Fruit fly (Drosophila melanogaster) whole organism, embryonic: Measurements from ENCODE around the gene TkR86C.

Source experiments
- Asciz ChIP-seq: fragments of 200-800 bp; sonication (Bioruptor generic); optimal IDR thresholded peaks from 2 replicates; lab custom pipeline; 2017; ENCODE audit warnings: missing biosample characterization, mild to moderate bottlenecking, missing genetic modification characterization, missing genetic modification reagents
- Atf6 ChIP-seq: fragments of 200-800 bp; sonication (Bioruptor generic); IDR thresholded peaks from 2 replicates; pipeline ENCODE4 v1.3.6; 2022; ENCODE audit warnings: missing biosample characterization, missing genetic modification characterization
- CG12942 ChIP-seq: fragments of 200-800 bp; sonication (Bioruptor generic); optimal IDR thresholded peaks from 3 replicates; lab custom pipeline; 2016; ENCODE audit warnings: missing biosample characterization, missing genetic modification characterization
- CG13424 ChIP-seq: fragments of 200-800 bp; sonication (Bioruptor generic); optimal IDR thresholded peaks from 2 replicates; lab custom pipeline; 2019; ENCODE audit warnings: missing biosample characterization, mild to moderate bottlenecking, missing genetic modification characterization, moderate library complexity
- CG13894 ChIP-seq: fragments of 200-800 bp; sonication (Bioruptor generic); optimal IDR thresholded peaks from 3 replicates; lab custom pipeline; 2018; ENCODE audit warnings: missing biosample characterization, mild to moderate bottlenecking, missing genetic modification characterization, moderate library complexity
- CG14860 ChIP-seq: fragments of 200-800 bp; sonication (Bioruptor generic); IDR thresholded peaks from 3 replicates; pipeline ENCODE4 v1.3.6; 2022; ENCODE audit warnings: missing biosample characterization, missing genetic modification characterization; ENCODE audit not compliant: partially characterized antibody
- CG14965 ChIP-seq: fragments of 200-800 bp; sonication (Bioruptor generic); optimal IDR thresholded peaks from 2 replicates; lab custom pipeline; 2016; ENCODE audit warnings: missing biosample characterization, missing genetic modification characterization, borderline replicate concordance
- CG15479 ChIP-seq: fragments of 200-800 bp; sonication (Bioruptor generic); optimal IDR thresholded peaks from 3 replicates; lab custom pipeline; 2019; ENCODE audit warnings: missing biosample characterization, mild to moderate bottlenecking, missing genetic modification characterization, moderate library complexity
- CG1647 ChIP-seq: fragments of 200-800 bp; sonication (Bioruptor generic); optimal IDR thresholded peaks from 3 replicates; lab custom pipeline; 2016; ENCODE audit warnings: missing biosample characterization, missing genetic modification characterization
- CG18599 ChIP-seq: fragments of 200-800 bp; sonication (Bioruptor generic); optimal IDR thresholded peaks from 3 replicates; lab custom pipeline; 2017; ENCODE audit warnings: missing biosample characterization, missing genetic modification characterization, mild to moderate bottlenecking, moderate library complexity, missing genetic modification reagents
- CG3065 ChIP-seq: fragments of 200-800 bp; sonication (Bioruptor generic); optimal IDR thresholded peaks from 2 replicates; lab custom pipeline; 2016; ENCODE audit warnings: missing biosample characterization, missing genetic modification characterization
- CG32532 ChIP-seq: fragments of 200-800 bp; sonication (Bioruptor generic); IDR thresholded peaks from 2 replicates; pipeline ENCODE4 v1.3.6; 2022; ENCODE audit warnings: missing biosample characterization, missing genetic modification characterization
- CG32767 ChIP-seq: fragments of 200-800 bp; sonication (Bioruptor generic); IDR thresholded peaks from 2 replicates; pipeline ENCODE4 v1.3.6; 2022; ENCODE audit warnings: missing biosample characterization, missing genetic modification characterization
- CG4424 ChIP-seq: fragments of 200-800 bp; sonication (Bioruptor generic); optimal IDR thresholded peaks from 3 replicates; lab custom pipeline; 2016; ENCODE audit warnings: missing biosample characterization, missing genetic modification characterization
- CG4730 ChIP-seq: fragments of 200-800 bp; sonication (Bioruptor generic); IDR thresholded peaks from 2 replicates; pipeline ENCODE4 v1.3.6; 2022; ENCODE audit warnings: missing biosample characterization, missing genetic modification characterization
- CG5953 ChIP-seq: fragments of 200-800 bp; sonication (Bioruptor generic); IDR thresholded peaks from 2 replicates; pipeline ENCODE4 v1.3.6; 2022; ENCODE audit warnings: missing biosample characterization, missing genetic modification characterization
- CG8359 ChIP-seq: fragments of 200-800 bp; sonication (Bioruptor generic); optimal IDR thresholded peaks from 2 replicates; lab custom pipeline; 2017; ENCODE audit warnings: missing biosample characterization, mild to moderate bottlenecking, missing genetic modification characterization, borderline replicate concordance
- Camta ChIP-seq: fragments of 200-800 bp; sonication (Bioruptor generic); optimal IDR thresholded peaks from 2 replicates; lab custom pipeline; 2016; ENCODE audit warnings: missing biosample characterization, missing genetic modification characterization
- D19B ChIP-seq: fragments of 200-800 bp; sonication (Bioruptor generic); optimal IDR thresholded peaks from 2 replicates; lab custom pipeline; 2017; ENCODE audit warnings: missing biosample characterization, mild to moderate bottlenecking, missing genetic modification characterization
- Dfd ChIP-seq, 2 experiments: fragments of >200 bp; optimal IDR thresholded peaks; 2 replicates each; lab custom pipeline; 2017; ENCODE audit warnings: missing biosample characterization in 2 of 2, missing genetic modification characterization in 2 of 2
- Doc3 ChIP-seq: fragments of 200-800 bp; sonication (Bioruptor generic); IDR thresholded peaks from 3 replicates; pipeline ENCODE4 v1.3.6; 2022; ENCODE audit warnings: missing biosample characterization, missing genetic modification characterization; ENCODE audit not compliant: partially characterized antibody
- E2f2 ChIP-seq: fragments of 200-800 bp; sonication (Bioruptor generic); IDR thresholded peaks from 2 replicates; pipeline ENCODE4 v1.3.6; 2022; ENCODE audit warnings: missing biosample characterization, missing genetic modification characterization
- Ets65A ChIP-seq: fragments of 200-800 bp; sonication (Bioruptor generic); peaks from one replicate; lab custom pipeline; 2016; ENCODE audit warnings: missing biosample characterization, missing genetic modification characterization
- Hmr ChIP-seq: fragments of 200-800 bp; sonication (Bioruptor generic); optimal IDR thresholded peaks from 3 replicates; lab custom pipeline; 2017; ENCODE audit warnings: mild to moderate bottlenecking, missing biosample characterization, missing genetic modification reagents, missing genetic modification characterization
- Nf-YB ChIP-seq: fragments of 200-800 bp; sonication (Bioruptor generic); optimal IDR thresholded peaks from 3 replicates; lab custom pipeline; 2019; ENCODE audit warnings: missing biosample characterization, mild to moderate bottlenecking, missing genetic modification characterization, moderate library complexity
- Rx ChIP-seq: fragments of 200-800 bp; sonication (Bioruptor generic); IDR thresholded peaks from 2 replicates; pipeline ENCODE4 v1.3.6; 2022; ENCODE audit warnings: missing biosample characterization, missing genetic modification characterization
- ab ChIP-seq: fragments of 200-800 bp; sonication (Bioruptor generic); optimal IDR thresholded peaks from 2 replicates; lab custom pipeline; 2016; ENCODE audit warnings: missing biosample characterization, missing genetic modification characterization
- ato ChIP-seq: fragments of 200-800 bp; sonication (Bioruptor generic); IDR thresholded peaks from 2 replicates; pipeline ENCODE4 v1.3.6; 2022; ENCODE audit warnings: missing biosample characterization, missing genetic modification characterization; ENCODE audit not compliant: partially characterized antibody
- bbx ChIP-seq: fragments of 200-800 bp; sonication (Bioruptor generic); IDR thresholded peaks from 2 replicates; pipeline ENCODE4 v1.3.6; 2022; ENCODE audit warnings: missing biosample characterization, missing genetic modification characterization; ENCODE audit not compliant: partially characterized antibody
- bcd ChIP-seq: fragments of 200-800 bp; sonication (Bioruptor generic); optimal IDR thresholded peaks from 2 replicates; lab custom pipeline; 2017; ENCODE audit warnings: missing biosample characterization, mild to moderate bottlenecking, missing genetic modification characterization
- bsh ChIP-seq, 2 experiments: fragments of 200-800 bp; sonication (Bioruptor generic); optimal IDR thresholded peaks; 2 replicates each; lab custom pipeline; 2017 to 2018; ENCODE audit warnings: mild to moderate bottlenecking in 2 of 2, missing biosample characterization in 2 of 2, missing genetic modification characterization in 2 of 2, moderate library complexity in 1 of 2
- caup ChIP-seq: fragments of 200-800 bp; sonication (Bioruptor generic); optimal IDR thresholded peaks from 3 replicates; lab custom pipeline; 2017; ENCODE audit warnings: missing biosample characterization, mild to moderate bottlenecking, missing genetic modification characterization, moderate library complexity; ENCODE audit not compliant: severe bottlenecking
- corto ChIP-seq: fragments of 200-800 bp; sonication (Bioruptor generic); optimal IDR thresholded peaks from 2 replicates; lab custom pipeline; 2016; ENCODE audit warnings: missing biosample characterization, mild to moderate bottlenecking, missing genetic modification characterization, moderate library complexity
- danr ChIP-seq: fragments of 200-800 bp; sonication (Bioruptor generic); IDR thresholded peaks from 2 replicates; pipeline ENCODE4 v1.3.6; 2022; ENCODE audit warnings: missing biosample characterization, missing genetic modification characterization
- ems ChIP-seq: fragments of 200-800 bp; sonication (Bioruptor generic); optimal IDR thresholded peaks from 3 replicates; lab custom pipeline; 2016; ENCODE audit warnings: missing biosample characterization, missing genetic modification characterization
- h ChIP-seq: fragments of >200 bp; optimal IDR thresholded peaks from 2 replicates; lab custom pipeline; 2017
- hb ChIP-seq: fragments of 200-800 bp; sonication (Bioruptor generic); IDR thresholded peaks from 3 replicates; pipeline ENCODE4 v1.3.6; 2022; ENCODE audit warnings: missing biosample characterization, missing genetic modification characterization; ENCODE audit not compliant: partially characterized antibody
- hbn ChIP-seq: fragments of 200-800 bp; sonication (Bioruptor generic); IDR thresholded peaks from 2 replicates; pipeline ENCODE4 v1.3.6; 2022; ENCODE audit warnings: missing biosample characterization, missing genetic modification characterization; ENCODE audit not compliant: partially characterized antibody
- ind ChIP-seq: fragments of 200-800 bp; sonication (Bioruptor generic); optimal IDR thresholded peaks from 3 replicates; lab custom pipeline; 2016; ENCODE audit warnings: missing biosample characterization, missing genetic modification characterization
- jumu ChIP-seq: fragments of 200-800 bp; sonication (Bioruptor generic); optimal IDR thresholded peaks from 3 replicates; lab custom pipeline; 2016; ENCODE audit warnings: missing biosample characterization, missing genetic modification characterization
- lilli ChIP-seq: fragments of 200-800 bp; sonication (Bioruptor generic); optimal IDR thresholded peaks from 3 replicates; lab custom pipeline; 2016; ENCODE audit warnings: missing biosample characterization, missing genetic modification characterization
- nerfin-1 ChIP-seq: fragments of 200-800 bp; sonication (Bioruptor generic); optimal IDR thresholded peaks from 3 replicates; lab custom pipeline; 2019; ENCODE audit warnings: missing biosample characterization, mild to moderate bottlenecking, missing genetic modification characterization, moderate library complexity
- oc ChIP-seq: fragments of 200-800 bp; sonication (Bioruptor generic); optimal IDR thresholded peaks from 2 replicates; lab custom pipeline; 2018; ENCODE audit warnings: missing biosample characterization, mild to moderate bottlenecking, missing genetic modification characterization, moderate library complexity
- pfk ChIP-seq: fragments of 200-800 bp; sonication (Bioruptor generic); optimal IDR thresholded peaks from 2 replicates; lab custom pipeline; 2018; ENCODE audit warnings: missing biosample characterization, mild to moderate bottlenecking, missing genetic modification characterization, moderate library complexity
- pita ChIP-seq: fragments of 200-800 bp; sonication (Bioruptor generic); optimal IDR thresholded peaks from 2 replicates; lab custom pipeline; 2017; ENCODE audit warnings: missing biosample characterization, mild to moderate bottlenecking, missing genetic modification characterization
- pzg ChIP-seq: fragments of 200-800 bp; sonication (Bioruptor generic); optimal IDR thresholded peaks from 3 replicates; lab custom pipeline; 2018; ENCODE audit warnings: missing biosample characterization, mild to moderate bottlenecking, missing genetic modification characterization, moderate library complexity
- sob ChIP-seq: fragments of 200-800 bp; sonication (Bioruptor generic); IDR thresholded peaks from 2 replicates; pipeline ENCODE4 v1.3.6; 2022; ENCODE audit warnings: missing biosample characterization, missing genetic modification characterization

TkR86C gene

dm6 chr3R:10760966-10761855 is 10.2 kb upstream of the TkR86C start, which contains the start of the genes MED7 and Cap-H2 (continued):
- TF ChIP-seq CG32767 (0 out of 2 replicates have a peak, but pooled peaks have one; percentile 37), Atf6 (GFP tag; lab: Robert Waterston, UW) (peak; percentile 82), bbx (peak; percentile 92), oc (tag; lab: Kevin White, UChicago) (no peak), h (no peak), nerfin-1 (tag; lab: Kevin White, UChicago) (peak; percentile 75), Hmr (GFP tag; lab: Kevin White, UChicago) (no peak), ato (GFP tag; lab: Robert Waterston, UW) (peak; percentile 83), danr (GFP tag; lab: Robert Waterston, UW) (0 out of 2 replicates have a peak, but pooled peaks have one; percentile 41), caup (GFP tag; lab: Kevin White, UChicago) (peak; percentile 58), Ets65A (GFP tag; lab: Kevin White, UChicago) (peak; percentile 96), lilli (GFP tag; lab: Kevin White, UChicago) (peak; percentile 93), sob (GFP tag; lab: Robert Waterston, UW) (peak; percentile 93), Nf-YB (GFP tag; lab: Kevin White, UChicago) (peak; percentile 55), bsh (GFP tag; optimal IDR thresholded peaks at IDR 0.05; lab: Kevin White, UChicago) (peak in 1 of 2 experiments; percentile 76), pita (GFP tag; lab: Kevin White, UChicago) (no peak), CG3065 (GFP tag; lab: Kevin White, UChicago) (peak; percentile 48), Rx (GFP tag; lab: Robert Waterston, UW) (peak; percentile 64), Dfd (GFP tag; optimal IDR thresholded peaks at IDR 0.05; lab: Kevin White, UChicago) (no peak), Asciz (GFP tag; lab: Kevin White, UChicago) (peak; percentile 36), ab (GFP tag; lab: Kevin White, UChicago) (peak; percentile 42), CG32532 (GFP tag; lab: Robert Waterston, UW) (peak; percentile 88), D19B (GFP tag; lab: Kevin White, UChicago) (peak; percentile 15), CG8359 (no peak), CG12942 (peak; percentile 80), CG13424 (tag; lab: Kevin White, UChicago) (peak; percentile 86), ind (GFP tag; lab: Kevin White, UChicago) (peak; percentile 92), hbn (GFP tag; lab: Robert Waterston, UW) (peak; percentile 99), CG4730 (GFP tag; lab: Robert Waterston, UW) (peak; percentile 77), CG15479 (GFP tag; lab: Kevin White, UChicago) (peak; percentile 4), hb (GFP tag; lab: Robert Waterston, UW) (peak; percentile 98), CG4424 (GFP tag; lab: Kevin White, UChicago) (peak; percentile 91), pfk (GFP tag; lab: Kevin White, UChicago) (no peak), Camta (GFP tag; lab: Kevin White, UChicago) (peak; percentile 79), CG18599 (GFP tag; lab: Kevin White, UChicago) (no peak), CG13894 (tag; lab: Kevin White, UChicago) (no peak), ems (GFP tag; lab: Kevin White, UChicago) (peak; percentile 78), CG5953 (0 out of 2 replicates have a peak, but pooled peaks have one; percentile 59), pzg (GFP tag; lab: Kevin White, UChicago) (peak; percentile 78), corto (GFP tag; lab: Kevin White, UChicago) (peak; percentile 58), CG1647 (GFP tag; lab: Kevin White, UChicago) (peak; percentile 68), Doc3 (GFP tag; lab: Robert Waterston, UW) (peak; percentile 99), E2f2 (GFP tag; lab: Robert Waterston, UW) (peak; percentile 51), CG14860 (GFP tag; lab: Robert Waterston, UW) (peak; percentile 99), CG14965 (GFP tag; lab: Kevin White, UChicago) (no peak), jumu (GFP tag; lab: Kevin White, UChicago) (peak; percentile 72), bcd (GFP tag; lab: Kevin White, UChicago) (peak; percentile 64)
